Worm (Caenorhabditis elegans) whole organism, L4 larva: ENCODE measurements around the gene H03G16.7.

Experiments used
- D1046.2 ChIP-seq: fragments of 200-800 bp; sonication (Bioruptor generic); IDR thresholded peaks from 2 replicates; pipeline ENCODE4 v1.3.6; 2022; ENCODE audit warnings: missing genetic modification characterization, missing compliant biosample characterization
- F10B5.3 ChIP-seq: sonication (generic microtip); optimal IDR thresholded peaks from 2 replicates; lab custom pipeline; 2016; ENCODE audit warnings: mild to moderate bottlenecking, missing genetic modification characterization, missing compliant biosample characterization
- R02D3.7 ChIP-seq: fragments of 150-350 bp; sonication (generic microtip); optimal IDR thresholded peaks from 3 replicates; lab custom pipeline; 2014; ENCODE audit warnings: missing biosample characterization, missing genetic modification characterization
- Y5F2A.4 ChIP-seq: fragments of 200-800 bp; sonication (Bioruptor generic); optimal IDR thresholded peaks from 2 replicates; lab custom pipeline; 2018; ENCODE audit warnings: mild to moderate bottlenecking, missing genetic modification characterization, missing compliant biosample characterization
- ZK546.5 ChIP-seq, 2 experiments: sonication (generic microtip); optimal IDR thresholded peaks; 2 replicates each; lab custom pipeline; 2017; ENCODE audit warnings: missing biosample characterization in 2 of 2, missing genetic modification characterization in 2 of 2
- aly-2 ChIP-seq: sonication (generic microtip); optimal IDR thresholded peaks from 2 replicates; lab custom pipeline; 2018; ENCODE audit warnings: missing biosample characterization, missing genetic modification characterization
- ceh-32 ChIP-seq: sonication (generic microtip); optimal IDR thresholded peaks from 2 replicates; lab custom pipeline; 2016; ENCODE audit warnings: mild to moderate bottlenecking, missing genetic modification characterization, missing compliant biosample characterization; ENCODE audit not compliant: poor library complexity
- ces-1 ChIP-seq: fragments of 150-350 bp; sonication (generic microtip); optimal IDR thresholded peaks from 4 replicates; lab custom pipeline; 2014; ENCODE audit warnings: missing biosample characterization, missing genetic modification reagents, missing genetic modification characterization
- cey-2 ChIP-seq: sonication (generic microtip); optimal IDR thresholded peaks from 3 replicates; lab custom pipeline; 2017; ENCODE audit warnings: missing genetic modification characterization, mild to moderate bottlenecking, missing compliant biosample characterization, antibody characterized with exemption, borderline replicate concordance; ENCODE audit not compliant: insufficient read depth
- daf-12 ChIP-seq: fragments of 150-350 bp; optimal IDR thresholded peaks from 2 replicates; lab custom pipeline; 2014; ENCODE audit warnings: missing biosample characterization, missing genetic modification reagents, missing genetic modification characterization
- daf-16 ChIP-seq, 3 experiments: sonication (generic microtip); optimal IDR thresholded peaks; 2 replicates each; lab custom pipeline; 2016 to 2017; ENCODE audit warnings: missing genetic modification characterization in 3 of 3, missing genetic modification reagents in 3 of 3, mild to moderate bottlenecking in 2 of 3, missing compliant biosample characterization in 2 of 3, missing biosample characterization in 1 of 3, moderate library complexity in 1 of 3
- daf-8 ChIP-seq: fragments of 200-800 bp; sonication (Bioruptor generic); IDR thresholded peaks from 2 replicates; pipeline ENCODE4 v1.3.6; 2022; ENCODE audit warnings: missing genetic modification characterization, missing compliant biosample characterization
- dpl-1 ChIP-seq: fragments of 150-350 bp; optimal IDR thresholded peaks from 2 replicates; lab custom pipeline; 2014; ENCODE audit warnings: missing biosample characterization, missing genetic modification reagents, missing genetic modification characterization
- duxl-1 ChIP-seq: sonication (generic microtip); optimal IDR thresholded peaks from 2 replicates; lab custom pipeline; 2016; ENCODE audit warnings: mild to moderate bottlenecking, missing genetic modification characterization, moderate library complexity, missing compliant biosample characterization; ENCODE audit not compliant: poor library complexity
- egl-27 ChIP-seq: sonication (generic microtip); optimal IDR thresholded peaks from 3 replicates; lab custom pipeline; 2017; ENCODE audit warnings: missing biosample characterization, missing genetic modification reagents, missing genetic modification characterization
- gei-8 ChIP-seq: fragments of 200-800 bp; sonication (Bioruptor generic); optimal IDR thresholded peaks from 2 replicates; lab custom pipeline; 2018; ENCODE audit warnings: mild to moderate bottlenecking, missing genetic modification characterization, missing compliant biosample characterization
- hif-1 ChIP-seq, 2 experiments: sonication (generic microtip); optimal IDR thresholded peaks; 2 replicates each; lab custom pipeline; 2016 to 2017; ENCODE audit warnings: missing compliant biosample characterization in 2 of 2, missing genetic modification characterization in 2 of 2, missing genetic modification reagents in 2 of 2, missing genotype in 2 of 2, mild to moderate bottlenecking in 1 of 2
- hlh-11 ChIP-seq: fragments of 200-800 bp; sonication (Bioruptor generic); optimal IDR thresholded peaks from 2 replicates; lab custom pipeline; 2018; ENCODE audit warnings: mild to moderate bottlenecking, missing genetic modification characterization, missing compliant biosample characterization
- jun-1 ChIP-seq: fragments of 150-350 bp; optimal IDR thresholded peaks from 2 replicates; lab custom pipeline; 2014; ENCODE audit warnings: missing biosample characterization, missing genetic modification reagents, missing genetic modification characterization
- lin-15B ChIP-seq: fragments of 150-350 bp; sonication (generic microtip); optimal IDR thresholded peaks from 3 replicates; lab custom pipeline; 2014; ENCODE audit warnings: missing biosample characterization, missing genetic modification characterization
- lin-38 ChIP-seq: fragments of 200-800 bp; sonication (Bioruptor generic); IDR thresholded peaks from 2 replicates; pipeline ENCODE4 v1.3.6; 2022; ENCODE audit warnings: missing genetic modification reagents, missing genetic modification characterization, missing compliant biosample characterization
- lir-3 ChIP-seq: sonication (generic microtip); optimal IDR thresholded peaks from 2 replicates; lab custom pipeline; 2016; ENCODE audit warnings: mild to moderate bottlenecking, missing genetic modification characterization, missing compliant biosample characterization
- lsy-2 ChIP-seq, 2 experiments: fragments of 150-350 bp in 1 of 2; sonication (generic microtip) in 1 of 2; optimal IDR thresholded peaks; 2 replicates each; lab custom pipeline; 2014 to 2017; ENCODE audit warnings: missing biosample characterization in 2 of 2, missing genetic modification characterization in 2 of 2
- mdl-1 ChIP-seq, 2 experiments: fragments of 150-350 bp in 1 of 2; sonication (generic microtip) in 1 of 2; optimal IDR thresholded peaks; 2 replicates each; lab custom pipeline; 2014 to 2017; ENCODE audit warnings: missing biosample characterization in 2 of 2, missing genetic modification characterization in 2 of 2
- mdt-29 ChIP-seq: fragments of 200-800 bp; sonication (Bioruptor generic); IDR thresholded peaks from 2 replicates; pipeline ENCODE4 v1.3.6; 2022; ENCODE audit warnings: missing genetic modification reagents, missing genetic modification characterization, missing compliant biosample characterization
- mep-1 ChIP-seq: fragments of 150-350 bp; sonication (generic microtip); optimal IDR thresholded peaks from 3 replicates; lab custom pipeline; 2014; ENCODE audit warnings: missing biosample characterization, missing genetic modification characterization
- mes-2 ChIP-seq: sonication (generic microtip); optimal IDR thresholded peaks from 2 replicates; lab custom pipeline; 2016; ENCODE audit warnings: missing genotype, mild to moderate bottlenecking, missing genetic modification characterization, missing compliant biosample characterization; ENCODE audit not compliant: poor library complexity, severe bottlenecking
- nhr-102 ChIP-seq: sonication (generic microtip); optimal IDR thresholded peaks from 2 replicates; lab custom pipeline; 2016; ENCODE audit warnings: mild to moderate bottlenecking, missing genetic modification characterization, moderate library complexity, missing compliant biosample characterization
- nhr-11 ChIP-seq: fragments of 150-350 bp; optimal IDR thresholded peaks from 2 replicates; lab custom pipeline; 2014; ENCODE audit warnings: missing biosample characterization, missing genetic modification characterization
- nhr-111 ChIP-seq: fragments of 200-800 bp; sonication (Bioruptor generic); optimal IDR thresholded peaks from 2 replicates; lab custom pipeline; 2018; ENCODE audit warnings: mild to moderate bottlenecking, missing genetic modification characterization, missing compliant biosample characterization
- nhr-237 ChIP-seq: sonication (generic microtip); optimal IDR thresholded peaks from 2 replicates; lab custom pipeline; 2017; ENCODE audit warnings: missing biosample characterization, missing genetic modification characterization
- nhr-41 ChIP-seq: fragments of 200-800 bp; sonication (Bioruptor generic); IDR thresholded peaks from 2 replicates; pipeline ENCODE4 v1.3.6; 2022; ENCODE audit warnings: missing genetic modification reagents, missing genetic modification characterization, missing compliant biosample characterization
- nhr-48 ChIP-seq: sonication (generic microtip); optimal IDR thresholded peaks from 2 replicates; lab custom pipeline; 2016; ENCODE audit warnings: mild to moderate bottlenecking, missing genetic modification characterization, missing compliant biosample characterization
- nhr-6 ChIP-seq: fragments of 150-350 bp; optimal IDR thresholded peaks from 2 replicates; lab custom pipeline; 2014; ENCODE audit warnings: missing biosample characterization, missing genetic modification characterization
- nhr-76 ChIP-seq: fragments of 150-350 bp; optimal IDR thresholded peaks from 2 replicates; lab custom pipeline; 2014; ENCODE audit warnings: missing biosample characterization, missing genetic modification characterization
- nhr-77 ChIP-seq: fragments of 150-350 bp; optimal IDR thresholded peaks from 2 replicates; lab custom pipeline; 2014; ENCODE audit warnings: missing biosample characterization, missing genetic modification characterization
- pha-4 ChIP-seq, 2 experiments: fragments of 150-350 bp in 1 of 2; fragments of 200-800 bp in 1 of 2; sonication (Bioruptor generic) in 1 of 2; IDR thresholded peaks in 1 of 2; optimal IDR thresholded peaks in 1 of 2; 2 replicates each; pipeline versions ENCODE4 v1.3.6 to Lab custom; 2014 to 2022; ENCODE audit warnings: missing genetic modification characterization in 2 of 2, missing genetic modification reagents in 2 of 2, missing biosample characterization in 1 of 2, missing compliant biosample characterization in 1 of 2
- pqm-1 ChIP-seq: sonication (generic microtip); optimal IDR thresholded peaks from 2 replicates; lab custom pipeline; 2017; ENCODE audit warnings: missing biosample characterization, missing genetic modification characterization
- sdz-12 ChIP-seq: fragments of 200-800 bp; sonication (Bioruptor generic); optimal IDR thresholded peaks from 2 replicates; lab custom pipeline; 2018; ENCODE audit warnings: mild to moderate bottlenecking, missing genetic modification characterization, missing compliant biosample characterization
- set-16 ChIP-seq: fragments of 200-800 bp; sonication (Bioruptor generic); IDR thresholded peaks from 2 replicates; pipeline ENCODE4 v1.3.6; 2022; ENCODE audit warnings: missing genetic modification reagents, missing genetic modification characterization, missing compliant biosample characterization
- skn-1 ChIP-seq: fragments of 150-350 bp; optimal IDR thresholded peaks from 2 replicates; lab custom pipeline; 2014; ENCODE audit warnings: missing biosample characterization, missing genetic modification characterization
- snpc-1.2 ChIP-seq: fragments of 200-800 bp; sonication (Bioruptor generic); IDR thresholded peaks from 2 replicates; pipeline ENCODE4 v1.3.6; 2022; ENCODE audit warnings: missing genetic modification reagents, missing genetic modification characterization, missing compliant biosample characterization
- spr-1 ChIP-seq: sonication (generic microtip); optimal IDR thresholded peaks from 2 replicates; lab custom pipeline; 2016; ENCODE audit warnings: mild to moderate bottlenecking, missing genetic modification characterization, missing compliant biosample characterization
- unc-39 ChIP-seq: sonication (generic microtip); optimal IDR thresholded peaks from 2 replicates; lab custom pipeline; 2017; ENCODE audit warnings: missing biosample characterization, missing genetic modification characterization
- unc-62 ChIP-seq, 3 experiments: fragments of 150-350 bp in 1 of 3; sonication (generic microtip); optimal IDR thresholded peaks in 2 of 3; peaks in 1 of 3; 1 replicate in 1 of 3; 2 replicates in 2 of 3; lab custom pipeline; 2014 to 2017; ENCODE audit warnings: missing biosample characterization in 3 of 3, missing genetic modification characterization in 3 of 3, missing genetic modification reagents in 3 of 3, missing genotype in 1 of 3
- vab-7 ChIP-seq: fragments of 200-800 bp; sonication (Bioruptor generic); IDR thresholded peaks from 2 replicates; pipeline ENCODE4 v1.3.6; 2022; ENCODE audit warnings: missing genetic modification reagents, missing genetic modification characterization, missing compliant biosample characterization
- zfp-2 ChIP-seq: sonication (generic microtip); optimal IDR thresholded peaks from 2 replicates; lab custom pipeline; 2016; ENCODE audit warnings: mild to moderate bottlenecking, missing genetic modification characterization, missing compliant biosample characterization
- zip-2 ChIP-seq: fragments of 150-350 bp; optimal IDR thresholded peaks from 2 replicates; lab custom pipeline; 2014; ENCODE audit warnings: missing biosample characterization, missing genetic modification characterization
- ztf-7 ChIP-seq: fragments of 150-350 bp; optimal IDR thresholded peaks from 2 replicates; lab custom pipeline; 2014; ENCODE audit warnings: missing biosample characterization, missing genetic modification characterization

The H03G16.7 gene

ce11 chrX:15100369-15100963 is 44.7 kb upstream of the H03G16.7 start, which contains the start of gene dhhc-1 (continued):
- peak in 1 of 2 experiments; percentile 16 for TF ChIP-seq daf-16 (GFP tag; optimal IDR thresholded peaks at IDR 0.05; lab: Kevin White, UChicago)
- TF ChIP-seq daf-16 (tag; optimal IDR thresholded peaks at IDR 0.05; lab: Kevin White, UChicago), result peak; percentile 31
- TF ChIP-seq daf-8 (GFP tag; lab: Robert Waterston, UW), result no peak
- TF ChIP-seq nhr-6 (tag; lab: Kevin White, UChicago), result peak; percentile 10
- no peak for TF ChIP-seq nhr-48
- peak in 1 of 2 experiments; percentile 23 for TF ChIP-seq lsy-2 (tag; optimal IDR thresholded peaks at IDR 0.05; lab: Kevin White, UChicago)
- peak; percentile 48 for TF ChIP-seq pqm-1 (tag; lab: Kevin White, UChicago)
- no peak for TF ChIP-seq lin-38 (GFP tag; lab: Robert Waterston, UW)
- no peak for TF ChIP-seq nhr-76 (tag; lab: Kevin White, UChicago)
- no peak for TF ChIP-seq vab-7
- no peak for TF ChIP-seq aly-2 (tag; lab: Kevin White, UChicago)
- no peak for TF ChIP-seq D1046.2 (GFP tag; lab: Robert Waterston, UW)
- TF ChIP-seq ces-1 (GFP tag; lab: Kevin White, UChicago), result no peak
- no peak for TF ChIP-seq zip-2 (tag; lab: Kevin White, UChicago)
- TF ChIP-seq nhr-41, result peak; percentile 74; the same call in 1 of the 2 replicates
- TF ChIP-seq hif-1 (tag; optimal IDR thresholded peaks at IDR 0.05; lab: Kevin White, UChicago), result no peak
- TF ChIP-seq R02D3.7 (tag; lab: Kevin White, UChicago), result no peak
- TF ChIP-seq lir-3 (tag; lab: Kevin White, UChicago), result no peak
- no peak for TF ChIP-seq daf-12 (tag; lab: Kevin White, UChicago)
- peak; percentile 49 for TF ChIP-seq mes-2 (tag; lab: Kevin White, UChicago)
- no peak for TF ChIP-seq spr-1 (tag; lab: Kevin White, UChicago)
- TF ChIP-seq ztf-7 (tag; lab: Kevin White, UChicago), result no peak
- no peak for TF ChIP-seq nhr-11 (tag; lab: Kevin White, UChicago)
- no peak for TF ChIP-seq nhr-111 (GFP tag; lab: Kevin White, UChicago)
- peak; percentile 52 for TF ChIP-seq hlh-11 (tag; lab: Kevin White, UChicago)
- TF ChIP-seq skn-1, result no peak
- TF ChIP-seq ZK546.5 (tag; optimal IDR thresholded peaks at IDR 0.05; lab: Kevin White, UChicago), result no peak
- no peak for TF ChIP-seq mdt-29
- TF ChIP-seq set-16 (GFP tag; lab: Robert Waterston, UW), result no peak
- TF ChIP-seq Y5F2A.4 (GFP tag; lab: Kevin White, UChicago), result no peak
- TF ChIP-seq zfp-2 (tag; lab: Kevin White, UChicago), result no peak
- no peak for TF ChIP-seq snpc-1.2 (GFP tag; lab: Robert Waterston, UW)
- TF ChIP-seq egl-27 (tag; lab: Kevin White, UChicago), result no peak
- TF ChIP-seq gei-8 (GFP tag; lab: Kevin White, UChicago), result no peak
- TF ChIP-seq unc-62 (GFP tag; optimal IDR thresholded peaks at IDR 0.05 in 1 of 2; lab: Kevin White, UChicago), result peak in 1 of 2 experiments; percentile 75
- TF ChIP-seq unc-62 (tag; optimal IDR thresholded peaks at IDR 0.05; lab: Kevin White, UChicago), result no peak
- no peak for TF ChIP-seq cey-2
- TF ChIP-seq ceh-32 (tag; lab: Kevin White, UChicago), result no peak
- TF ChIP-seq mep-1 (tag; lab: Kevin White, UChicago), result peak; percentile 43
- TF ChIP-seq lin-15B (tag; lab: Kevin White, UChicago), result no peak
- TF ChIP-seq duxl-1 (tag; lab: Kevin White, UChicago), result no peak
- TF ChIP-seq nhr-102, result no peak
- no peak for TF ChIP-seq nhr-77 (tag; lab: Kevin White, UChicago)
- no peak for TF ChIP-seq unc-39 (tag; lab: Kevin White, UChicago)
- TF ChIP-seq pha-4 (GFP tag; IDR thresholded peaks at IDR 0.05; lab: Robert Waterston, UW), result no peak
- TF ChIP-seq pha-4 (tag; optimal IDR thresholded peaks at IDR 0.05; lab: Kevin White, UChicago), result no peak
- no peak for TF ChIP-seq dpl-1 (GFP tag; lab: Kevin White, UChicago)
- no peak for TF ChIP-seq nhr-237 (tag; lab: Kevin White, UChicago)
- TF ChIP-seq F10B5.3 (tag; lab: Kevin White, UChicago), result no peak
- TF ChIP-seq sdz-12 (GFP tag; lab: Kevin White, UChicago), result no peak
- no peak for TF ChIP-seq jun-1 (tag; lab: Kevin White, UChicago)
- no peak for TF ChIP-seq mdl-1 (tag; optimal IDR thresholded peaks at IDR 0.05; lab: Kevin White, UChicago)
